Fruit fly (Drosophila melanogaster): Measurements from ENCODE around the gene CG6006.

dm6 chr3R:16176526-16176925 is 21.7 kb downstream of the CG6006 start:
- TF ChIP-seq Sin3A (optimal IDR thresholded peaks at IDR 0.05) (no peak), insv (optimal IDR thresholded peaks at IDR 0.05) (no peak), psq (optimal IDR thresholded peaks at IDR 0.05) (no peak)
